Worm (Caenorhabditis elegans): Measurements from ENCODE around the gene str-263.

- TF ChIP-seq elt-3 (tag; optimal IDR thresholded peaks at IDR 0.05) (no peak), ces-1 (GFP tag; optimal IDR thresholded peaks at IDR 0.05) (no peak), dpl-1 (GFP tag; optimal IDR thresholded peaks at IDR 0.05) (no peak), fos-1 (tag; optimal IDR thresholded peaks at IDR 0.05) (no peak), nhr-28 (tag; optimal IDR thresholded peaks at IDR 0.05) (no peak), hlh-17 (GFP tag; optimal IDR thresholded peaks at IDR 0.05; ENCODE audit: borderline replicate concordance) (no peak), lin-13 (GFP tag; optimal IDR thresholded peaks at IDR 0.05) (no peak), pqm-1 (tag; optimal IDR thresholded peaks at IDR 0.05) (no peak), mdl-1 (tag; optimal IDR thresholded peaks at IDR 0.05) (no peak), sup-37 (GFP tag; optimal IDR thresholded peaks at IDR 0.05) (no peak), rnt-1 (tag; optimal IDR thresholded peaks at IDR 0.05) (no peak), mab-9 (GFP tag; IDR thresholded peaks at IDR 0.05) (no peak)
These were observed 45.6 kb upstream of the str-263 start, which contains the start of gene acs-2 for ce11 chrV:15567344-15567804.
